Worm (Caenorhabditis elegans): ENCODE measurements around the gene F52H2.5.

F52H2.5 gene

ce11 chrX:2569040-2569439, 9.2 kb upstream of the F52H2.5 start:
- TF ChIP-seq unc-42 (tag; optimal IDR thresholded peaks at IDR 0.05) (no peak), nfya-1 (tag; optimal IDR thresholded peaks at IDR 0.05) (no peak), elt-2 (tag; optimal IDR thresholded peaks at IDR 0.05) (peak; percentile 53), F13H6.1 (tag; optimal IDR thresholded peaks at IDR 0.05) (no peak), elt-4 (tag; optimal IDR thresholded peaks at IDR 0.05) (no peak)

- TF ChIP-seq hlh-13 (GFP tag; optimal IDR thresholded peaks at IDR 0.05) (no peak), ceh-30 (tag; optimal IDR thresholded peaks at IDR 0.05) (no peak), rnt-1 (tag; optimal IDR thresholded peaks at IDR 0.05) (no peak), lim-6 (tag; optimal IDR thresholded peaks at IDR 0.05) (no peak), sdc-2 (tag; optimal IDR thresholded peaks at IDR 0.05) (no peak), pros-1 (tag; optimal IDR thresholded peaks at IDR 0.05) (no peak), eyg-1 (tag; optimal IDR thresholded peaks at IDR 0.05) (no peak), ceh-34 (tag; optimal IDR thresholded peaks at IDR 0.05) (no peak), fkh-10 (GFP tag; optimal IDR thresholded peaks at IDR 0.05) (no peak), ahr-1 (tag; optimal IDR thresholded peaks at IDR 0.05) (no peak), gmeb-2 (tag; optimal IDR thresholded peaks at IDR 0.05) (no peak), ama-1 (optimal IDR thresholded peaks at IDR 0.05) (no peak), dmd-4 (tag; optimal IDR thresholded peaks at IDR 0.05; ENCODE audit: borderline replicate concordance) (no peak)
Observed at ce11 chrX:2567761-2568160, 7.9 kb upstream of the F52H2.5 start.

DNA sequence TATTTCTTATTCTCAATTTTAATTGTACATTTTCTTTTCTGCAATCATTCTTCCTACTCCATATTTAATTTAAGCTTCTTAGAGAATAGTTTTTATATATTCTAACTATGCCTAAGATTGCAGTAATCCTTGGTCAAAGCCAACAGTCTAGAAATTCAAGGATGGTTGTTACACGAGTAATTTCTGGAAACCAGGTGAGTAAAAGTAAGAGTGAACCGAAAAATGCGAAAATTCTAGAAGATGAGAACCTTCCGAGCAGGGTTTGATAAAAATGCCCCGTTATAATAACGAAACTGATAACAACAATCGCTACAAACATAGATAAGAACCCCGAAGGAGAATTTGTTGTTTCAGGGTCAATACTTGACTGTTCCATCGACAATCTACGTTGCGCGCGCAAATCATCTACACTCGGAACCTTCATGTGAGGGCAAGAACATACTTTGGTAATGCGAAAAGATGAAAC, 5.5 kb upstream of the F52H2.5 start, which contains the start of gene F52H2.15:
F52H2.15 (plus strand) TSS at position 51 of the 466 bp plus-strand sequence.
- no peak for TF ChIP-seq zip-5 (tag; optimal IDR thresholded peaks at IDR 0.05)
- no peak for TF ChIP-seq npax-4 (tag; optimal IDR thresholded peaks at IDR 0.05)
- TF ChIP-seq elt-2 (tag; optimal IDR thresholded peaks at IDR 0.05) = peak; percentile 91
- TF ChIP-seq ceh-48 (tag; optimal IDR thresholded peaks at IDR 0.05) = no peak
- TF ChIP-seq K09A11.1 (tag; optimal IDR thresholded peaks at IDR 0.05; ENCODE audit: insufficient read depth) = no peak
- no peak for TF ChIP-seq hlh-8 (tag; optimal IDR thresholded peaks at IDR 0.05)

ce11 chrX:2564047-2564446, 4.2 kb upstream of the F52H2.5 start, which contains the start of gene dhcr-24:
Gene dhcr-24, minus strand, starts transcription at chrX:2564147.
- TF ChIP-seq npax-4 (tag; optimal IDR thresholded peaks at IDR 0.05) (no peak), che-1 (tag; optimal IDR thresholded peaks at IDR 0.05) (no peak), ceh-31 (tag; optimal IDR thresholded peaks at IDR 0.05) (no peak), ceh-19 (GFP tag; optimal IDR thresholded peaks at IDR 0.05) (no peak), pha-2 (tag; optimal IDR thresholded peaks at IDR 0.05) (no peak), nfya-1 (tag; optimal IDR thresholded peaks at IDR 0.05) (no peak)

DNA sequence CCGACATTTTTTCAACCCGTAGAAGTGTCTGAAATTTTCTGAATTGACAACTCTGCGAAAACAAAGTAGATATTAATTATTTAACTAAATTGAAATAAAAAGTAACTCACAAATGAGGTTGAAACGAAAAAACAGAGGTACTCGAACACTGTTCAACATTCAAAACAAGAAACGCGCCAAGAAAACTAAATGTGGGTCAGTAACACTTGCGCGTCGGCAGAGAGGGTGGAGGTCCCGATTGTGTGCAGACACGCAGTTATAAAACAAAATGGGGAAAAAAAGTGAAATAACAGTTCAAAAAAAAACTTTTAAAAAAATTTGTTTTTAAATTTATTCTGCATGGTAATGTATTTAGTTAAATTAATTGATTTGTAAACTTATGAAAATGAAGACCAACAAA, 480 bp downstream of the F52H2.5 start:
- TF ChIP-seq F13H6.1 (tag; optimal IDR thresholded peaks at IDR 0.05) (no peak), rnt-1 (tag; optimal IDR thresholded peaks at IDR 0.05) (no peak), npax-4 (tag; optimal IDR thresholded peaks at IDR 0.05) (no peak), sdc-2 (tag; optimal IDR thresholded peaks at IDR 0.05) (no peak), K02D7.2 (tag; optimal IDR thresholded peaks at IDR 0.05) (no peak), sox-2 (GFP tag; IDR thresholded peaks at IDR 0.05) (no peak), pag-3 (tag; optimal IDR thresholded peaks at IDR 0.05; ENCODE audit: borderline replicate concordance) (no peak), odd-2 (tag; optimal IDR thresholded peaks at IDR 0.05) (no peak)

DNA sequence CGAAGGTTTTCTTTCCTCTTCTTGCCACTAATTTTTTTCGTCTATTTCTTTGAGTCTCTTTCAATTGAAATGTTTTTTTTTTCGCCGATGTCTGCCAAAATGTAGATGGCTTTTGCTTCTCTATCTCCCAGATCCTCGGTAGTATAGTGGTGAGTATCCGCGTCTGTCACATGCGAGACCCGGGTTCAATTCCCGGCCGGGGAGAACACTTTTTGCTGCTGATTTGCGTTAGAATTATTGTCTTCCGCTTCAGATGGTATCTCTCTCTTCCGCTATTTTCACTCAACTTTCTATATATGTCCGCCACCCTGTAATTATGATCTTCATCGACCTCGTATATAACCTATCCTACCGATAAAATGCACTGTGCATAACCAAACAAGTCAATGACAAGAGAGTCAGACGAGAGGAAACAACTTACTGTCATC, 6.4 kb downstream of the F52H2.5 start:
- TF ChIP-seq madf-2 (tag; optimal IDR thresholded peaks at IDR 0.05) (peak; percentile 66), ref-2 (tag; optimal IDR thresholded peaks at IDR 0.05) (peak; percentile 49), elt-2 (tag; optimal IDR thresholded peaks at IDR 0.05) (peak; percentile 2), ceh-22 (tag; optimal IDR thresholded peaks at IDR 0.05) (no peak), ceh-48 (tag; optimal IDR thresholded peaks at IDR 0.05) (peak; percentile 8), ceh-24 (tag; optimal IDR thresholded peaks at IDR 0.05) (no peak), unc-55 (GFP tag; optimal IDR thresholded peaks at IDR 0.05) (peak; percentile 65), ceh-9 (tag; optimal IDR thresholded peaks at IDR 0.05) (no peak), C08G9.2 (tag; optimal IDR thresholded peaks at IDR 0.05) (peak; percentile 27), hlh-8 (tag; optimal IDR thresholded peaks at IDR 0.05) (no peak), pha-4 (tag; optimal IDR thresholded peaks at IDR 0.05) (no peak), nhr-11 (tag; optimal IDR thresholded peaks at IDR 0.05) (no peak), K09A11.1 (tag; optimal IDR thresholded peaks at IDR 0.05; ENCODE audit: insufficient read depth) (no peak), K02D7.2 (tag; optimal IDR thresholded peaks at IDR 0.05) (no peak), pag-3 (tag; optimal IDR thresholded peaks at IDR 0.05; ENCODE audit: borderline replicate concordance) (no peak), npax-4 (tag; optimal IDR thresholded peaks at IDR 0.05) (peak; percentile 9), unc-86 (tag; optimal IDR thresholded peaks at IDR 0.05) (peak; percentile 46), fkh-6 (tag; optimal IDR thresholded peaks at IDR 0.05) (peak; percentile 13), fkh-10 (GFP tag; optimal IDR thresholded peaks at IDR 0.05) (no peak), C38D4.7 (GFP tag; optimal IDR thresholded peaks at IDR 0.05) (peak; percentile 50)
